Fruit fly (Drosophila melanogaster): ENCODE measurements around the gene Spn28Db.

Gene Spn28Db

dm6 chr2L:7912878-7913277 lies 22.4 kb upstream of the Spn28Db start:
- no peak for TF ChIP-seq CG17801 (GFP tag; optimal IDR thresholded peaks at IDR 0.05; ENCODE audit: partially characterized antibody)

dm6 chr2L:7911209-7911859 lies 20.8 kb upstream of the Spn28Db start:
- TF ChIP-seq CG17801 (GFP tag; optimal IDR thresholded peaks at IDR 0.05; ENCODE audit: partially characterized antibody), result no peak

DNA sequence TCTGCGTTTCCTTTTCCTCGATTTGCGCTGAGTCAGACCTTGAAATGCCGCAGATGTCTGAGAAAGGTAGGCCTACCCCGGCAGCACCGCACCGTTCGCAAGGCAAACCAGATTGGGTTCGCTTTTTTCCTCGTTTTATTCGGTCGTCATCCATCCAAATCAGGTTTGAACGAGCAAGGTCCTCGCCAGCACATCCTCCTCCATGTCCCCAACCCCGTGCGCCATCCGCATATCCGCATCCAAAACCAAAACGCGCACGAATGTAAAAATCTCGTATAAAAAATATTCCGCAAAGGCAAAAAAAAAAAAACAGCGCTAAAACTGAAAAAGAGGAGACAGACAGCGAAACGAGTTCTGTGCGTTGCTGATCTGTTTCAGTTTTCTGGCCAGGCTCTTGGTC lies 19.4 kb upstream of the Spn28Db start:
- no peak for TF ChIP-seq CG17801 (GFP tag; optimal IDR thresholded peaks at IDR 0.05; ENCODE audit: partially characterized antibody)

dm6 chr2L:7909327-7909804 lies 18.9 kb upstream of the Spn28Db start:
- TF ChIP-seq CG17801 (GFP tag; optimal IDR thresholded peaks at IDR 0.05; ENCODE audit: partially characterized antibody), result no peak

- no peak for TF ChIP-seq CG17801 (GFP tag; optimal IDR thresholded peaks at IDR 0.05; ENCODE audit: partially characterized antibody)
These were observed 11.3 kb upstream of the Spn28Db start for dm6 chr2L:7901833-7902232.

DNA sequence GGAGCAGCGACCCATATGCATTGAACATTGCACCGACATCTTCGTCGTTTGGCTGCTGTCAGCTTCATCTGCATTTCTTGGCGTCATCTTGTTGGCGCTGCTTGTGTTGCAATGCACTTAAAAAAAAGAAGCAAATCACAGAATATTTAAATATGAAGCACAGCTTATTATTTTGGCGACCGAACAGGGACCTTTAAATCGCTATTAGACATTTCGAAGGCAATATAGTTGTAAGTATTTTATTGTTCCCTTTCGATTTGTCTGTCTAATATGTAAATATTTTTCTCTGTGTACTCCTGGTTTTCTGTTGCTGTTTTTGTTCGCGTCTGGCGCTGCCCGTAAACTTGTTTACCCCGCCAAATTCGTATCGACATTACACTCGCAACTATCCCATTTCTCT lies 9.4 kb upstream of the Spn28Db start:
- no peak for TF ChIP-seq CG17801 (GFP tag; optimal IDR thresholded peaks at IDR 0.05; ENCODE audit: partially characterized antibody)

dm6 chr2L:7899108-7899507 lies 8.6 kb upstream of the Spn28Db start:
- no peak for TF ChIP-seq CG17801 (GFP tag; optimal IDR thresholded peaks at IDR 0.05; ENCODE audit: partially characterized antibody)

- TF ChIP-seq CG17801 (GFP tag; optimal IDR thresholded peaks at IDR 0.05; ENCODE audit: partially characterized antibody), result no peak
These were observed 8.1 kb upstream of the Spn28Db start for dm6 chr2L:7898581-7898980.

- no peak for TF ChIP-seq CG17801 (GFP tag; optimal IDR thresholded peaks at IDR 0.05; ENCODE audit: partially characterized antibody)
These were observed 6.7 kb upstream of the Spn28Db start for dm6 chr2L:7897245-7897644.

- no peak for TF ChIP-seq CG17801 (GFP tag; optimal IDR thresholded peaks at IDR 0.05; ENCODE audit: partially characterized antibody)
These were observed 1.5 kb downstream of the Spn28Db start, which contains the start of gene Spn28Da for dm6 chr2L:7889029-7889428. Gene Spn28Da, minus strand, starts transcription at chr2L:7889129.

- no peak for TF ChIP-seq CG17801 (GFP tag; optimal IDR thresholded peaks at IDR 0.05; ENCODE audit: partially characterized antibody)
These were observed 3.2 kb downstream of the Spn28Db start, which contains the start of gene CG7102 for dm6 chr2L:7887333-7887732. Gene CG7102, minus strand, starts transcription at chr2L:7887513.

- TF ChIP-seq CG17801 (GFP tag; optimal IDR thresholded peaks at IDR 0.05; ENCODE audit: partially characterized antibody), result no peak
These were observed 4.6 kb downstream of the Spn28Db start for dm6 chr2L:7885952-7886351.

DNA sequence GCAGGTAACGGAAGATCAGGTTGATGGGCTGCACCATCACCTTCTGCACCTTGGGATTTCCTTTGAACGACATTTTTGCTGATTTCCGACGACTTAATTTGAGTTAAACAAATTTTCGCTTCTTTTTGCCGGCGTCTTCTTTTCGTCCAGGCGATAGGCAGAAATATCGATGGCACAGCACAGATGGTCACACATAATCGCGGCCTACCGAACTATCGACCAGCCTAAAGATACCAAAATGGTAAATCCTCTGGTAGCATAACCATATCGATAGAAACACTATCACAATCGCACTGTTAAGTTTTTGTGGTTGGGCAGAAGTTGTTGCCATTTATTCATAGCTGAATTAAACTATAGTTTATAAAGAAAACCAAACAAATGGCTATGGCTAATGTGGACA lies 5.2 kb downstream of the Spn28Db start, which contains the start of the genes SmE and CG34132:
SmE (minus strand) TSS at position 180 of the 400 bp plus-strand sequence.
CG34132 (plus strand) TSS at position 233 of the 400 bp plus-strand sequence.
- no peak for TF ChIP-seq CG17801 (GFP tag; optimal IDR thresholded peaks at IDR 0.05; ENCODE audit: partially characterized antibody)

- no peak for TF ChIP-seq CG17801 (GFP tag; optimal IDR thresholded peaks at IDR 0.05; ENCODE audit: partially characterized antibody)
These were observed 10.0 kb downstream of the Spn28Db start for dm6 chr2L:7880458-7880857.

DNA sequence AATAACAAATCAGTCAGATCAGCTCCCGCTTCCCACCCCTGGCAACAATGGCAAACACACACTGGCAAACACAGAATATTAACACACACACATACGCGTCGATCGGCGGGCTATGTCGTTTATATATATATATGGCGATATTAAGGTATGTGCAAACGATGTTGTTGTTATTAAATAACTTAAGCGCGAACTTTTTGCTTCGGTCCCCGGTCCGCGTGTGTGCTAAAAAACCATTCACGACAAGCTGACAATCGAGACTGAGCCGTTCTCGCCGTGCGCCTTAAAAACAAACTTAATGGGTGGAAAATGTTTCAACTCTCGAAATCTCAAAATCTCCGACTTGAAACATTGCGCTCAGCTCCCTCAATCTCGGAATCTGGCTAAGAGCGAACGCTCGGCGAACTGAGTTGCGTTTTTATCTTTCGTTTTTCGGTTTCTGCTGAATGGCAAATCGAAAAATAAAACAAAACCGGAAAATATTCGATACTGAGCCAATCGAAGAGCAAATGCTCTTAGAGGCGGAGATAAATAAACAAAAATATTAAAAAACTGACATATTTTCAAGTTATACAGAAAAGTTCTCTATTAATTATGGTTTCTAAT lies 11.1 kb downstream of the Spn28Db start, which contains the start of gene spz3:
spz3 (minus strand) TSS at position 261 of the 603 bp plus-strand sequence.
- TF ChIP-seq CG17801 (GFP tag; optimal IDR thresholded peaks at IDR 0.05; ENCODE audit: partially characterized antibody), result no peak

DNA sequence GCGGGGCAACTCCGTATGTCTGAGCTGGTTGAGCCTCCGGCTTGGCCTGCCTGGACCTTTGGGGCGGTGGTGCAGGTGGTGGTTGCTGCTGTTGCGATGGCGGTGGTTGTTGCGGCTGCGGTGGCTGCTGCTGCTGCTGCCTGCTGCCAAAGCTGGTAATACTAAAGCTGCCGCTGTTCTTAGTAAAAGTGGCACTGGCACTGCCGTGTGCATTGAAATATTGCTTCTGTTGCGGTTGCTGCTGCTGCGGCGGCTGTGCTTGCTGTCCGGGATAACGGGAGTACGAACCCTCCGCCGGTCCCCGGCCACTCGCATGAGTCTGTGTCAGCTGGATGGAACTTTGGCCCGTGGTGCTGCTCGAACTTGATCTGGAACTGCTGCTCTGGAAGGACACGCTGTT lies 12.1 kb downstream of the Spn28Db start:
- no peak for TF ChIP-seq CG17801 (GFP tag; optimal IDR thresholded peaks at IDR 0.05; ENCODE audit: partially characterized antibody)

Data from ovary, adult (tissue).